Fruit fly (Drosophila melanogaster) whole organism, pupa: ENCODE measurements around the gene CG4884.

Experiments used
- CG10348 ChIP-seq: fragments of 200-800 bp; sonication (Bioruptor generic); IDR thresholded peaks from 2 replicates; pipeline ENCODE4 v1.3.6; 2022; ENCODE audit warnings: missing biosample characterization, missing genetic modification characterization
- CG14655 ChIP-seq: fragments of 200-800 bp; sonication (Bioruptor generic); optimal IDR thresholded peaks from 3 replicates; lab custom pipeline; 2017; ENCODE audit warnings: mild to moderate bottlenecking, missing biosample characterization, missing genetic modification reagents, missing genetic modification characterization
- CG32121 ChIP-seq: fragments of 200-800 bp; sonication (Bioruptor generic); IDR thresholded peaks from 2 replicates; pipeline ENCODE4 v1.3.6; 2022; ENCODE audit warnings: missing biosample characterization, missing genetic modification characterization
- CG34367 ChIP-seq: fragments of 200-800 bp; sonication (Bioruptor generic); optimal IDR thresholded peaks from 2 replicates; lab custom pipeline; 2018; ENCODE audit warnings: missing biosample characterization, mild to moderate bottlenecking, missing genetic modification characterization
- CG8301 ChIP-seq: fragments of 200-800 bp; sonication (Bioruptor generic); optimal IDR thresholded peaks from 2 replicates; lab custom pipeline; 2018; ENCODE audit warnings: missing biosample characterization, mild to moderate bottlenecking, missing genetic modification characterization
- D1 ChIP-seq: fragments of 200-800 bp; sonication (Bioruptor generic); optimal IDR thresholded peaks from 2 replicates; lab custom pipeline; 2018; ENCODE audit warnings: missing biosample characterization, mild to moderate bottlenecking, missing genetic modification characterization, moderate library complexity
- Pif1A ChIP-seq: fragments of 200-800 bp; sonication (Bioruptor generic); optimal IDR thresholded peaks from 3 replicates; lab custom pipeline; 2016; ENCODE audit warnings: missing biosample characterization, missing genetic modification characterization
- Pif1B ChIP-seq: fragments of 200-800 bp; sonication (Bioruptor generic); optimal IDR thresholded peaks from 3 replicates; lab custom pipeline; 2016; ENCODE audit warnings: missing biosample characterization, missing genetic modification characterization
- Snoo ChIP-seq: fragments of 200-800 bp; sonication (Bioruptor generic); optimal IDR thresholded peaks from 3 replicates; lab custom pipeline; 2017; ENCODE audit warnings: missing biosample characterization, mild to moderate bottlenecking, missing genetic modification characterization, inconsistent platforms
- rn ChIP-seq: fragments of 200-800 bp; sonication (Bioruptor generic); IDR thresholded peaks from 2 replicates; pipeline ENCODE4 v1.3.6; 2022; ENCODE audit warnings: missing biosample characterization, missing genetic modification characterization

DNA sequence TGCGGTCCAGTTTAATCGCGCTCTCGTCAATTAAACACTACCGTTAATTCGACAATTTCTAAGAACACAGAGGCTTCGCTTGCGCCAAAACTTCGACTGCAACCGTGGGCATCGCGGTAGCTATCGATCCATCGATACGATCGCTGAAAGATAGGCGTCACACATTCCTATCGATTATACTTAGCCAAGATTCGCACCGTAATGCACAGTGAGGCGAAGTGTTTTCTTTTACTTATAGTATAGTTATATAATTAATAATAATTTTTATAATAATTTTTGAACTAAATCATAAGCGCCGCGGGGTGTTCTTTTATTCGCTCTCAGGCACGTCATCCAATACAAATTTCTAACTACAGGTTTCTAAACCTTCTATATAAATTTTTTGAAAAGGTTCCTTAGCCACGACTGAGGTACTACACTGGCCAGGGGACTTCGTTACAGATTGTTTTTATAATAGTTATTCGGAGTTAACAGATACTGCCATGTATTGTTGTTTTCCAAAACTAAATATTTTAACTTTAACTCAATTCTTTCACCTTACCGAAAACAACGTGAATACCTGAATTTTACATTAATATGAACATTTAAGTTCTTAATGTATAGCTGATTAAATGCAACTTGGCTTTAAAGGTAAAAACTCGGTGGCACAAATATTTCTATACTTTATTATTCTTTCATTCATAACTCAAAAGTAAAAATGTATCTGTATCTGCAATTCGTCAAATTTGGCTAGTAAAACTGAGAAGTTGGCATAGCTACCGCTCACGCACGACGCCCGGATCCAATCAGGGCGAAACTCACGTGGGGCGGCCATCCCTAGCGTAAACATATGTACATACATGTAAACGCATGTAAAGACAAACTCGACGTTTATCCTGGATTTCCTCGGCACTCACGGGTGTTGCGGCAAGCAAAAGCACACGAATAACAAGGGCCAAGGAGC, 21.0 kb downstream of the CG4884 start, which contains the start of the genes NSD and BOD1:
- peak; percentile 16 for TF ChIP-seq Snoo (tag; lab: Kevin White, UChicago)
- TF ChIP-seq CG10348 (GFP tag; lab: Robert Waterston, UW) = no peak
- no peak for TF ChIP-seq rn (GFP tag; lab: Robert Waterston, UW)
- TF ChIP-seq CG14655 (GFP tag; lab: Kevin White, UChicago) = no peak
- no peak for TF ChIP-seq CG8301 (tag; lab: Kevin White, UChicago)
- TF ChIP-seq CG32121 (GFP tag; lab: Robert Waterston, UW) = no peak
- no peak for TF ChIP-seq Pif1B
- no peak for TF ChIP-seq Pif1A (GFP tag; lab: Kevin White, UChicago)
- TF ChIP-seq CG34367 (tag; lab: Kevin White, UChicago) = no peak
- no peak for TF ChIP-seq D1
